Worm (Caenorhabditis elegans): ENCODE results near the gene ceh-38.

The ceh-38 gene

DNA sequence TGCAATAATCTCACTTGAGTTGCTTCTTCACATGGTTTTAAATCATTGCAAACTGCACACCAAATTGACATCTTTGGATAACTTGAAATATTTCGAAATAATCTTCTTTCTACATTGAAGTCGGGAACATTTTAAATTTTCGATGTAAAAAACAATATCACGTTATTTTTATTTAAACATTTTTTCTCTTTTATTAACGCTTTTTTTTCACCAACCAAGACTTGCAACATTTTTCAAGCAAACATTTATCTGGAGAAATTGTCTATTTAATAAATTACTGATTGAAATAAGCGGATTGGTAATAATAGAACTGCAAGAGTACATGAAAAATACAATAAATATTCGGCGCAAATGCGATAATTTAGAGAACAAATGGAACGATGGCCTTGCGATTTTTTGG lies 19.2 kb downstream of the ceh-38 start, which contains the start of gene C15F1.5:
Gene C15F1.5, minus strand, starts transcription at position 101 of the 400 bp plus-strand sequence.
- TF ChIP-seq elt-1 (tag; optimal IDR thresholded peaks at IDR 0.05) (no peak), lin-39 (tag; optimal IDR thresholded peaks at IDR 0.05) (no peak), nhr-25 (tag; optimal IDR thresholded peaks at IDR 0.05) (no peak), blmp-1 (tag; optimal IDR thresholded peaks at IDR 0.05; ENCODE audit: insufficient read depth) (no peak), dmd-4 (tag; optimal IDR thresholded peaks at IDR 0.05) (no peak), Y55F3AM.14 (GFP tag; optimal IDR thresholded peaks at IDR 0.05) (no peak), nhr-10 (tag; optimal IDR thresholded peaks at IDR 0.05) (no peak), R02D3.7 (tag; optimal IDR thresholded peaks at IDR 0.05) (no peak), mbf-1 (tag; optimal IDR thresholded peaks at IDR 0.05) (no peak), nhr-21 (tag; optimal IDR thresholded peaks at IDR 0.05) (no peak), nhr-237 (tag; optimal IDR thresholded peaks at IDR 0.05) (no peak), nhr-12 (tag; optimal IDR thresholded peaks at IDR 0.05) (no peak), fos-1 (tag; optimal IDR thresholded peaks at IDR 0.05) (no peak), mab-5 (tag; optimal IDR thresholded peaks at IDR 0.05) (no peak), ztf-4 (tag; optimal IDR thresholded peaks at IDR 0.05) (no peak), sma-9 (GFP tag; optimal IDR thresholded peaks at IDR 0.05) (no peak), sma-9 (tag; optimal IDR thresholded peaks at IDR 0.05) (no peak), nhr-23 (tag; optimal IDR thresholded peaks at IDR 0.05) (no peak), ceh-82 (tag; optimal IDR thresholded peaks at IDR 0.05) (no peak), elt-3 (tag; optimal IDR thresholded peaks at IDR 0.05) (no peak), nhr-77 (tag; optimal IDR thresholded peaks at IDR 0.05) (no peak)

DNA sequence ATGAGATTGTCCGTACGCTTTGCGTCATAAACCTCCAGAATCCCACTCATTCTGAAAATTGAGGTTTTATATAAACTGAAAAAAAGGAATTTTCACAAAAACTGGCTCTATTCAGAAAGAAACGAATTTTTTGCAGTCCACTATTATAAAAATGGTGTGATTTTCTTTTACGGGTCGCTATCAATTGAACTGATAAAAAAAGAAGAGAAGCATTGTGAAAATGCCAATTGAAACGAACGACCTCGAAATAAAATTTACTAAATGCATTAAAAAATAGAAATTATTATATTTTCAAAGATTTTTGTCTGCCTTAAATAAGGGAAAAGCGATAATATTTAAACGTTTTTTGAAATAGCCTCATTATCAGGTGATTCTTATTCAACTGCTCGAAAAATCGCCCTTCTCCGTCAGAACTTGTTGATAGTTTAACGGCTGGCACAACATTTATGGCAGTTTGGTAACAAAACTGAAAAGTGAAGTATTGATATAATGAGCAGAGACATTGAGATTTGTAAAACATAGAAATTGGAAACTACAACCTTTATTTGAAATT lies 20.9 kb downstream of the ceh-38 start, which contains the start of gene art-1:
Gene art-1, minus strand, starts transcription at position 51 of the 553 bp plus-strand sequence.
- TF ChIP-seq alr-1 (tag; optimal IDR thresholded peaks at IDR 0.05) (no peak), lin-13 (GFP tag; optimal IDR thresholded peaks at IDR 0.05) (peak; percentile 7)

DNA sequence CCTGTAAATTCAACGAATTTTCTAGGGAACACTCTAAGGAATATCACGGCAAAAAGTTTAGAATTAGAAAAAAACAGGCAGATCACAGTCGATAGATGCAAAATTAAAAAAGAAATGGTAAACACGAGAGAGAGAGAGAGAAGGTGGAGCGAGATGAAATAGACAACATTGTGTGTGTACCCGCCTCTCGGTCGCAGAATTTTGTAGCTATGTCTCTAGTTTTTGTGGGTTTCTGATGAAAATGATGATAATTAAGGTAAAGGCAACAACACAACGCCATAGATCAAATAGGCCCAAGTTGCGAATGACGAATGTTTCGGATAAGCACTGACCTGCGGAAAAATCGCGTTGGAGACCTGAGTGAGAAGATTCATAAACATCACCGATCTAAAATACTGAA lies 22.2 kb downstream of the ceh-38 start, which contains the start of gene sod-1:
Gene sod-1, minus strand, starts transcription at position 387 of the 400 bp plus-strand sequence.
- TF ChIP-seq nhr-129 (tag; optimal IDR thresholded peaks at IDR 0.05) (peak; percentile 4), skn-1 (tag; optimal IDR thresholded peaks at IDR 0.05) (no peak), ama-1 (optimal IDR thresholded peaks at IDR 0.05) (no peak), mdl-1 (tag; optimal IDR thresholded peaks at IDR 0.05) (no peak), aly-2 (tag; optimal IDR thresholded peaks at IDR 0.05) (no peak), F13H6.1 (tag; optimal IDR thresholded peaks at IDR 0.05) (no peak)

DNA sequence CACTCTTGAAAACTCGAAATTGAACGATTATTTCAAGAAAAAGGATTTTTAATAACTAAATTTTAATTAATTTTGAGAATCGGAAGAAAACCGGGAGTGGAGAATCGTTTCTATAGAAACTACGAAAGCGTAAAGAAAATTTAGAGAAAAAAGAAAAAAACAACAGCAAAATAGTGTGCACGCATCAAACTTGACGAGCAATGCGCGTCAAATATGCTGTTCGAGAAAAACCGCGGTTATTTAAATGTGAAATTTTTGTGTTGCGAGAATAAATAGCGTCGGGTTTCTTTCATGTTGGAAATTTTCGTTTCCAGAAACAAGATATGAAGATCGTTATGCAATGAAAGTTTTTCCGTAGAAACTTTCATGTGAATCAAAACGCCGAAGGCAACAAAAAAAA lies 22.7 kb downstream of the ceh-38 start:
- TF ChIP-seq peb-1 (tag; optimal IDR thresholded peaks at IDR 0.05) (no peak), dmd-4 (tag; optimal IDR thresholded peaks at IDR 0.05) (no peak), nhr-237 (tag; optimal IDR thresholded peaks at IDR 0.05) (no peak), zag-1 (tag; optimal IDR thresholded peaks at IDR 0.05) (no peak), sma-9 (GFP tag; optimal IDR thresholded peaks at IDR 0.05) (peak; percentile 44), sma-9 (tag; optimal IDR thresholded peaks at IDR 0.05) (no peak), unc-39 (tag; optimal IDR thresholded peaks at IDR 0.05) (no peak), elt-1 (tag; optimal IDR thresholded peaks at IDR 0.05) (no peak), nhr-12 (tag; optimal IDR thresholded peaks at IDR 0.05) (no peak), crh-2 (tag; optimal IDR thresholded peaks at IDR 0.05) (peak; percentile 43), fos-1 (tag; optimal IDR thresholded peaks at IDR 0.05) (no peak), nhr-23 (tag; optimal IDR thresholded peaks at IDR 0.05) (no peak), lin-13 (GFP tag; optimal IDR thresholded peaks at IDR 0.05) (peak; percentile 43), elt-3 (tag; optimal IDR thresholded peaks at IDR 0.05) (no peak), nhr-21 (tag; optimal IDR thresholded peaks at IDR 0.05) (no peak), sma-3 (GFP tag; optimal IDR thresholded peaks at IDR 0.05) (peak; percentile 13), C34F6.9 (tag; optimal IDR thresholded peaks at IDR 0.05) (peak; percentile 75), ztf-11 (tag; optimal IDR thresholded peaks at IDR 0.05) (no peak), egl-27 (tag; optimal IDR thresholded peaks at IDR 0.05) (no peak), lsy-2 (tag; optimal IDR thresholded peaks at IDR 0.05) (peak; percentile 27 to 82), unc-55 (GFP tag; optimal IDR thresholded peaks at IDR 0.05) (peak; percentile 83), nhr-25 (tag; optimal IDR thresholded peaks at IDR 0.05) (peak; percentile 24), gmeb-1 (tag; optimal IDR thresholded peaks at IDR 0.05) (peak; percentile 92), mbf-1 (tag; optimal IDR thresholded peaks at IDR 0.05) (no peak), lin-11 (tag; optimal IDR thresholded peaks at IDR 0.05) (no peak), blmp-1 (tag; optimal IDR thresholded peaks at IDR 0.05; ENCODE audit: insufficient read depth) (no peak), snpc-4 (tag; optimal IDR thresholded peaks at IDR 0.05) (peak; percentile 40), alr-1 (tag; optimal IDR thresholded peaks at IDR 0.05) (no peak), nhr-11 (tag; optimal IDR thresholded peaks at IDR 0.05) (no peak), F13H6.1 (tag; optimal IDR thresholded peaks at IDR 0.05) (no peak), nhr-129 (tag; optimal IDR thresholded peaks at IDR 0.05) (peak; percentile 38), nhr-10 (tag; optimal IDR thresholded peaks at IDR 0.05) (no peak)

Data from whole organism, L2 larva.